Fruit fly (Drosophila melanogaster) whole organism, wandering third instar larva: ENCODE results near the gene sol.

Experiments used
- Abd-B ChIP-seq: fragments of >200 bp; optimal IDR thresholded peaks from 2 replicates; lab custom pipeline; 2017; ENCODE audit warnings: missing biosample characterization, missing genetic modification characterization
- Dfd ChIP-seq: fragments of >200 bp; optimal IDR thresholded peaks from 2 replicates; lab custom pipeline; 2017; ENCODE audit warnings: missing biosample characterization, missing genetic modification characterization
- Hr78 ChIP-seq: fragments of >200 bp; optimal IDR thresholded peaks from 2 replicates; lab custom pipeline; 2017; ENCODE audit warnings: missing biosample characterization, missing genetic modification characterization
- Jra ChIP-seq: sonication (Bioruptor generic); optimal IDR thresholded peaks from 2 replicates; lab custom pipeline; 2016; ENCODE audit warnings: missing biosample characterization, missing genetic modification characterization
- OdsH ChIP-seq: fragments of 200-800 bp; sonication (Bioruptor generic); optimal IDR thresholded peaks from 2 replicates; lab custom pipeline; 2016; ENCODE audit warnings: missing biosample characterization, mild to moderate bottlenecking, missing genetic modification characterization
- Sp1 ChIP-seq: fragments of 200-800 bp; sonication (Bioruptor generic); optimal IDR thresholded peaks from 3 replicates; lab custom pipeline; 2019; ENCODE audit warnings: missing biosample characterization, mild to moderate bottlenecking, missing genetic modification characterization, moderate library complexity
- h ChIP-seq: fragments of 200-800 bp; sonication (Bioruptor generic); optimal IDR thresholded peaks from 3 replicates; lab custom pipeline; 2016; ENCODE audit warnings: missing biosample characterization, mild to moderate bottlenecking, missing genetic modification characterization
- lola ChIP-seq: fragments of >200 bp; optimal IDR thresholded peaks from 2 replicates; lab custom pipeline; 2017; ENCODE audit warnings: missing biosample characterization, missing genetic modification characterization
- psq ChIP-seq: fragments of 200-800 bp; sonication (Bioruptor generic); optimal IDR thresholded peaks from 3 replicates; lab custom pipeline; 2017; ENCODE audit warnings: missing biosample characterization, mild to moderate bottlenecking, missing genetic modification characterization, moderate library complexity
- sage ChIP-seq: fragments of 200-800 bp; sonication (Bioruptor generic); optimal IDR thresholded peaks from 2 replicates; lab custom pipeline; 2016; ENCODE audit warnings: missing biosample characterization, mild to moderate bottlenecking, missing genetic modification characterization
- usp ChIP-seq: fragments of >200 bp; optimal IDR thresholded peaks from 2 replicates; lab custom pipeline; 2017; ENCODE audit warnings: missing biosample characterization, missing genetic modification characterization

DNA sequence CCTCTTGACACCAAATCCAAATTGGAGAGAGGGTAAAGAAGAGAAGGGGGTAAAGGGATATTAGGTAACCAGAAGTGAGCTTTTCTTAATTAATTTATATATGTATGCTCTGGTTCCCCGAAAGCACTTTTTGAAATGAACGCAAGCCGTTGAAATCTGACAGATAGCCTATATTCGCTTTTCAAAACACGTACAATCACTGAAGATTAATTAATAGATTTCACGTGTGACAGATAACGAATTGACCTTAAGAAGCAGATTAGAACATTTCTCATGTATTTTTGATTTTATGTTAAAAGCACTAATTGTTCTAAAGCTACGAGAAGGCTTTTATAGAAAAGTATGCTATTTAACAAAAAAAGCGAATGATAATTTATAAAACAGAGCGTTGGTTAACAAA is 13.0 kb upstream of the sol start:
- no peak for TF ChIP-seq Hr78 (GFP tag; lab: Kevin White, UChicago)
- no peak for TF ChIP-seq Jra
- TF ChIP-seq sage (GFP tag; lab: Kevin White, UChicago): no peak
- no peak for TF ChIP-seq Dfd
- TF ChIP-seq usp: no peak
- no peak for TF ChIP-seq lola
- TF ChIP-seq OdsH (GFP tag; lab: Kevin White, UChicago): no peak
- no peak for TF ChIP-seq Sp1
- no peak for TF ChIP-seq h (GFP tag; lab: Kevin White, UChicago)
- TF ChIP-seq psq (GFP tag; lab: Kevin White, UChicago): no peak
- no peak for TF ChIP-seq Abd-B (GFP tag; lab: Kevin White, UChicago)
